Fruit fly (Drosophila melanogaster): Measurements from ENCODE around the gene Prosalpha2.

The Prosalpha2 gene

DNA sequence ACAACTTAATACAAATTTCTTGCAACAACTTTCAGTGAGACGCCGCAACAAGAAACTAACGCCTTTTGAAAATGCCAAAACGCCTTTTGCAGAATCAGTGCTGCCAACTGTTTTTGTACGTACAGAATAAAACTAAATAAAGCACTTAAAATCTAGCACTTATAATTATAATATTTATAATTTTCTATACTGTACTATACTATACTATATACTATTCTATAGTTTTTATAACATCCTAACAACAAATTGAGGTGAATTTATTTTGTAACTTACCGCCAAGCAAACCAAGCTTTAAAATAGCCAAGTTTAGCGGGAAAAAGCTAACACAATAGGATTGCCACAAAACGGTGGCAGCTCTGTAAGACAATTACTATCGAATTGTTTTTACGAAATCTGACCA is 2.6 kb downstream of the Prosalpha2 start, which contains the start of the genes Aos1 and Srlp (continued):
- TF ChIP-seq CG2712 (tag; optimal IDR thresholded peaks at IDR 0.05): peak; percentile 76
- peak; percentile 43 for TF ChIP-seq al (GFP tag; IDR thresholded peaks at IDR 0.05)
- TF ChIP-seq Dp (GFP tag; optimal IDR thresholded peaks at IDR 0.05): peak; percentile 50
- TF ChIP-seq CG9932 (GFP tag; IDR thresholded peaks at IDR 0.05): peak; percentile 69
- TF ChIP-seq CG14014 (GFP tag; IDR thresholded peaks at IDR 0.05): no peak
- no peak for TF ChIP-seq Opbp (GFP tag; IDR thresholded peaks at IDR 0.05; ENCODE audit: partially characterized antibody)
- peak; percentile 43 for TF ChIP-seq nom (GFP tag; optimal IDR thresholded peaks at IDR 0.05)
- peak; percentile 51 for TF ChIP-seq CG9437 (GFP tag; optimal IDR thresholded peaks at IDR 0.05)
- TF ChIP-seq chinmo (GFP tag; IDR thresholded peaks at IDR 0.05; ENCODE audit: partially characterized antibody): 0 out of 4 replicates have a peak, but pooled peaks have one; percentile 38
- TF ChIP-seq CG9727 (GFP tag; optimal IDR thresholded peaks at IDR 0.05): peak; percentile 24
- no peak for TF ChIP-seq C15 (GFP tag; IDR thresholded peaks at IDR 0.05)
- TF ChIP-seq Sin3A (optimal IDR thresholded peaks at IDR 0.05): peak; percentile 44
- no peak for TF ChIP-seq CG8765 (GFP tag; IDR thresholded peaks at IDR 0.05)
- TF ChIP-seq CG4328 (GFP tag; optimal IDR thresholded peaks at IDR 0.05): peak; percentile 12
- TF ChIP-seq bab2 (GFP tag; optimal IDR thresholded peaks at IDR 0.05): no peak
- TF ChIP-seq slbo (GFP tag; IDR thresholded peaks at IDR 0.05): 0 out of 2 replicates have a peak, but pooled peaks have one; percentile 40
- TF ChIP-seq Hey (tag; optimal IDR thresholded peaks at IDR 0.05): no peak
- TF ChIP-seq dm (GFP tag; optimal IDR thresholded peaks at IDR 0.05): no peak
- peak; percentile 63 for TF ChIP-seq Dek (tag; optimal IDR thresholded peaks at IDR 0.05)
- peak; percentile 26 for TF ChIP-seq CG18619 (GFP tag; optimal IDR thresholded peaks at IDR 0.05)
- peak; percentile 63 for TF ChIP-seq YL-1 (GFP tag; optimal IDR thresholded peaks at IDR 0.05)
- TF ChIP-seq CG15696 (tag; optimal IDR thresholded peaks at IDR 0.05): peak; percentile 62
- TF ChIP-seq E2f1 (GFP tag; IDR thresholded peaks at IDR 0.05): 0 out of 2 replicates have a peak, but pooled peaks have one; percentile 8
- TF ChIP-seq ken (GFP tag; IDR thresholded peaks at IDR 0.05): no peak
- peak; percentile 58 for TF ChIP-seq unpg (GFP tag; optimal IDR thresholded peaks at IDR 0.05)
- TF ChIP-seq CG12155 (GFP tag; optimal IDR thresholded peaks at IDR 0.05): peak; percentile 43
- peak; percentile 40 for TF ChIP-seq CG7556 (GFP tag; optimal IDR thresholded peaks at IDR 0.05)
- 0 out of 3 replicates have a peak, but pooled peaks have one; percentile 36 for TF ChIP-seq knrl (GFP tag; IDR thresholded peaks at IDR 0.05; ENCODE audit: partially characterized antibody)
- TF ChIP-seq CG11085 (GFP tag; IDR thresholded peaks at IDR 0.05): no peak
- peak; percentile 27 for TF ChIP-seq kah (GFP tag; optimal IDR thresholded peaks at IDR 0.05)
- TF ChIP-seq her (GFP tag; optimal IDR thresholded peaks at IDR 0.05): no peak
- no peak for TF ChIP-seq CG8281 (tag; optimal IDR thresholded peaks at IDR 0.05)
- peak; percentile 59 for TF ChIP-seq nerfin-1 (tag; optimal IDR thresholded peaks at IDR 0.05)
- no peak for TF ChIP-seq CG9609 (GFP tag; optimal IDR thresholded peaks at IDR 0.05)
- TF ChIP-seq Ssrp (tag; optimal IDR thresholded peaks at IDR 0.05): peak; percentile 48
- peak; percentile 77 for TF ChIP-seq CG17361 (GFP tag; IDR thresholded peaks at IDR 0.05)
- peak; percentile 79 for TF ChIP-seq sug (tag; optimal IDR thresholded peaks at IDR 0.05)
- peak; percentile 52 for TF ChIP-seq Ets65A (GFP tag)
- no peak for TF ChIP-seq CG11247 (GFP tag; IDR thresholded peaks at IDR 0.05)
- peak; percentile 51 for TF ChIP-seq dmrt11E (tag; optimal IDR thresholded peaks at IDR 0.05)
- TF ChIP-seq Sry-β (GFP tag; optimal IDR thresholded peaks at IDR 0.05): peak; percentile 98
- peak; percentile 52 for TF ChIP-seq D19A (tag; optimal IDR thresholded peaks at IDR 0.05)
- peak; percentile 55; the same call in 1 of the 2 replicates for TF ChIP-seq CG3847 (GFP tag; IDR thresholded peaks at IDR 0.05)
- TF ChIP-seq CG13775 (GFP tag; optimal IDR thresholded peaks at IDR 0.05): peak; percentile 56
- peak; percentile 66 for TF ChIP-seq CG17829 (tag; optimal IDR thresholded peaks at IDR 0.05)
- TF ChIP-seq CG13296 (GFP tag; optimal IDR thresholded peaks at IDR 0.05): peak; percentile 54
- TF ChIP-seq rib (GFP tag; IDR thresholded peaks at IDR 0.05): no peak
- TF ChIP-seq CG13287 (GFP tag; IDR thresholded peaks at IDR 0.05; ENCODE audit: partially characterized antibody): peak; percentile 35; the same call in 1 of the 2 replicates
- peak; percentile 11 for TF ChIP-seq CG11723 (GFP tag; optimal IDR thresholded peaks at IDR 0.05)
- TF ChIP-seq CG8290 (GFP tag; optimal IDR thresholded peaks at IDR 0.05): peak; percentile 19
- no peak for TF ChIP-seq CG8290 (tag; optimal IDR thresholded peaks at IDR 0.05)

Measured in whole organism, embryonic.